Comparison of ENCODE assay signal across 4 fruit fly cellular contexts in genomic region chr3R:24038736-24039556, dm6.
TF ChIP-seq lines count a peak whose summit lies in the region.

Gene Miro, minus strand, starts transcription at chr3R:24038847.

TF ChIP-seq in whole organism, adult, 20 proteins besides CTCF, POLR2A, EP300 and RAD21 (continued from another document):
- TF ChIP-seq CG14711 (tag; optimal IDR thresholded peaks at IDR 0.05; lab: Kevin White, UChicago) = no peak

TF ChIP-seq in whole organism, embryonic, 481 proteins besides CTCF, POLR2A, EP300 and RAD21 (continued from another document):
- TF ChIP-seq shn (GFP tag; optimal IDR thresholded peaks at IDR 0.05; lab: Kevin White, UChicago) = no peak
- no peak for TF ChIP-seq Doc2 (GFP tag; IDR thresholded peaks at IDR 0.05; lab: Robert Waterston, UW)
- no peak for TF ChIP-seq row (GFP tag; IDR thresholded peaks at IDR 0.05; lab: Robert Waterston, UW)
- no peak for TF ChIP-seq Meics (GFP tag; optimal IDR thresholded peaks at IDR 0.05; lab: Kevin White, UChicago)
- TF ChIP-seq lbe (GFP tag; optimal IDR thresholded peaks at IDR 0.05; lab: Kevin White, UChicago) = peak; percentile 23
- TF ChIP-seq MBD-R2 (GFP tag; IDR thresholded peaks at IDR 0.05; lab: Robert Waterston, UW) = peak; percentile 52; the same call in 1 of the 2 replicates
- 0 out of 2 replicates have a peak, but pooled peaks have one; percentile 13 for TF ChIP-seq ara (GFP tag; IDR thresholded peaks at IDR 0.05; lab: Robert Waterston, UW)
- TF ChIP-seq MESR4 (GFP tag; optimal IDR thresholded peaks at IDR 0.05; lab: Kevin White, UChicago) = no peak
- TF ChIP-seq CG15073 (GFP tag; optimal IDR thresholded peaks at IDR 0.05; lab: Kevin White, UChicago) = peak; percentile 70
- TF ChIP-seq gsb (GFP tag; IDR thresholded peaks at IDR 0.05; lab: Robert Waterston, UW) = no peak
- TF ChIP-seq pzg (GFP tag; optimal IDR thresholded peaks at IDR 0.05; lab: Kevin White, UChicago) = peak; percentile 3
- TF ChIP-seq schlank (tag; optimal IDR thresholded peaks at IDR 0.05; lab: Kevin White, UChicago) = no peak
- peak; percentile 63 for TF ChIP-seq nom (GFP tag; optimal IDR thresholded peaks at IDR 0.05; lab: Kevin White, UChicago)
- no peak for TF ChIP-seq Dad (GFP tag; optimal IDR thresholded peaks at IDR 0.05; lab: Kevin White, UChicago)
- TF ChIP-seq CG5245 (GFP tag; optimal IDR thresholded peaks at IDR 0.05; lab: Kevin White, UChicago) = no peak
- no peak for TF ChIP-seq CG33557 (GFP tag; optimal IDR thresholded peaks at IDR 0.05; lab: Kevin White, UChicago)
- no peak for TF ChIP-seq tx (GFP tag; optimal IDR thresholded peaks at IDR 0.05; lab: Kevin White, UChicago)
- TF ChIP-seq Fer1 (GFP tag; optimal IDR thresholded peaks at IDR 0.05; lab: Kevin White, UChicago) = no peak
- TF ChIP-seq bowl (GFP tag; IDR thresholded peaks at IDR 0.05; lab: Robert Waterston, UW) = no peak
TF ChIP-seq in whole organism, embryonic: peak in this region for 12.

TF ChIP-seq in whole organism, prepupa, 60 proteins besides CTCF, POLR2A, EP300 and RAD21 (continued from another document):
- no peak for TF ChIP-seq topi (GFP tag; optimal IDR thresholded peaks at IDR 0.05; lab: Kevin White, UChicago)
- no peak for TF ChIP-seq Smox (GFP tag; optimal IDR thresholded peaks at IDR 0.05; lab: Kevin White, UChicago)
- TF ChIP-seq CG15336 (GFP tag; IDR thresholded peaks at IDR 0.05; lab: Robert Waterston, UW) = no peak
- TF ChIP-seq CG31627 (GFP tag; optimal IDR thresholded peaks at IDR 0.05; lab: Kevin White, UChicago) = no peak
- no peak for TF ChIP-seq CG10631 (GFP tag; optimal IDR thresholded peaks at IDR 0.05; lab: Kevin White, UChicago)
- peak; percentile 57 for TF ChIP-seq Sox14 (GFP tag; optimal IDR thresholded peaks at IDR 0.05; lab: Kevin White, UChicago)
- no peak for TF ChIP-seq fd59A (GFP tag; optimal IDR thresholded peaks at IDR 0.05; lab: Kevin White, UChicago)
- no peak for TF ChIP-seq CG16779 (tag; optimal IDR thresholded peaks at IDR 0.05; lab: Kevin White, UChicago)
- TF ChIP-seq Ets96B (tag; optimal IDR thresholded peaks at IDR 0.05; lab: Kevin White, UChicago) = no peak
- no peak for TF ChIP-seq net (GFP tag; optimal IDR thresholded peaks at IDR 0.05; lab: Kevin White, UChicago)
- no peak for TF ChIP-seq Hr39 (GFP tag; optimal IDR thresholded peaks at IDR 0.05; lab: Kevin White, UChicago)
- TF ChIP-seq CG8319 (GFP tag; optimal IDR thresholded peaks at IDR 0.05; lab: Kevin White, UChicago) = no peak
- TF ChIP-seq dsx (GFP tag; optimal IDR thresholded peaks at IDR 0.05; lab: Kevin White, UChicago; ENCODE audit: poor library complexity, severe bottlenecking) = no peak
- TF ChIP-seq acj6 (GFP tag; optimal IDR thresholded peaks at IDR 0.05; lab: Kevin White, UChicago) = no peak
- TF ChIP-seq ss (GFP tag; optimal IDR thresholded peaks at IDR 0.05; lab: Kevin White, UChicago) = peak; percentile 64 to 74
- TF ChIP-seq achi (GFP tag; optimal IDR thresholded peaks at IDR 0.05; lab: Kevin White, UChicago) = peak; percentile 30
- TF ChIP-seq CG11902 (GFP tag; optimal IDR thresholded peaks at IDR 0.05; lab: Kevin White, UChicago) = no peak
- TF ChIP-seq Eip75B (GFP tag; optimal IDR thresholded peaks at IDR 0.05; lab: Kevin White, UChicago) = no peak
- no peak for TF ChIP-seq Sox15 (GFP tag; optimal IDR thresholded peaks at IDR 0.05; lab: Kevin White, UChicago)
- TF ChIP-seq CG11762 (GFP tag; optimal IDR thresholded peaks at IDR 0.05; lab: Kevin White, UChicago; ENCODE audit: insufficient read depth) = no peak
- no peak for TF ChIP-seq Met (GFP tag; optimal IDR thresholded peaks at IDR 0.05; lab: Kevin White, UChicago)
- no peak for TF ChIP-seq cyc (GFP tag; optimal IDR thresholded peaks at IDR 0.05; lab: Kevin White, UChicago)
- TF ChIP-seq CG6163 (GFP tag; IDR thresholded peaks at IDR 0.05; lab: Robert Waterston, UW) = peak; percentile 46; the same call in 2 of the 3 replicates
- peak; percentile 14 for TF ChIP-seq CG34406 (GFP tag; optimal IDR thresholded peaks at IDR 0.05; lab: Kevin White, UChicago)
- no peak for TF ChIP-seq CG4318 (GFP tag; optimal IDR thresholded peaks at IDR 0.05; lab: Kevin White, UChicago)
- no peak for TF ChIP-seq fd85E (GFP tag; optimal IDR thresholded peaks at IDR 0.05; lab: Kevin White, UChicago)
- no peak for TF ChIP-seq Lpt (GFP tag; optimal IDR thresholded peaks at IDR 0.05; lab: Kevin White, UChicago)
- TF ChIP-seq CG7368 (GFP tag; optimal IDR thresholded peaks at IDR 0.05; lab: Kevin White, UChicago) = no peak
- peak; percentile 13 for TF ChIP-seq CG8632 (GFP tag; optimal IDR thresholded peaks at IDR 0.05; lab: Kevin White, UChicago)
- no peak for TF ChIP-seq Ets21C (GFP tag; optimal IDR thresholded peaks at IDR 0.05; lab: Kevin White, UChicago)
- 0 out of 3 replicates have a peak, but pooled peaks have one; percentile 11 for TF ChIP-seq eg (GFP tag; IDR thresholded peaks at IDR 0.05; lab: Robert Waterston, UW)
- TF ChIP-seq CG8119 (GFP tag; IDR thresholded peaks at IDR 0.05; lab: Robert Waterston, UW) = no peak

TF ChIP-seq in whole organism, wandering third instar larva, 38 proteins besides CTCF, POLR2A, EP300 and RAD21 (continued from another document):
- no peak for TF ChIP-seq dl (GFP tag; optimal IDR thresholded peaks at IDR 0.05; lab: Kevin White, UChicago; ENCODE audit: insufficient read depth in 1 of 2, partially characterized antibody in 2 of 2)
- peak in 1 of 2 experiments; percentile 46 for TF ChIP-seq foxo (GFP tag; optimal IDR thresholded peaks at IDR 0.05; lab: Kevin White, UChicago)
- no peak for TF ChIP-seq HLH106 (tag; optimal IDR thresholded peaks at IDR 0.05; lab: Kevin White, UChicago)
- no peak for TF ChIP-seq dmrt93B (GFP tag; optimal IDR thresholded peaks at IDR 0.05; lab: Kevin White, UChicago)
